Worm (Caenorhabditis elegans) whole organism, early embryonic: ENCODE results near the gene ttr-40.

Source experiments
- ama-1 ChIP-seq: fragments of 150-350 bp; optimal IDR thresholded peaks from 2 replicates; lab custom pipeline; 2014
- ceh-36 ChIP-seq: sonication (generic microtip); optimal IDR thresholded peaks from 2 replicates; lab custom pipeline; 2016; ENCODE audit warnings: missing genetic modification characterization, inconsistent platforms, missing compliant biosample characterization
- ets-7 ChIP-seq: sonication (generic microtip); optimal IDR thresholded peaks from 2 replicates; lab custom pipeline; 2016; ENCODE audit warnings: missing genotype, missing genetic modification characterization, missing compliant biosample characterization
- flt-1 ChIP-seq: fragments of 200-800 bp; sonication (Bioruptor generic); IDR thresholded peaks from 2 replicates; pipeline ENCODE4 v1.3.6; 2022; ENCODE audit warnings: missing genetic modification characterization, missing compliant biosample characterization
- sea-1 ChIP-seq: fragments of 200-800 bp; sonication (Bioruptor generic); conservative IDR thresholded peaks from 2 replicates; pipeline ENCODE4 v1.3.6; 2022; ENCODE audit warnings: missing genetic modification characterization, missing compliant biosample characterization
- tbx-11 ChIP-seq: fragments of 200-800 bp; sonication (Bioruptor generic); IDR thresholded peaks from 2 replicates; pipeline ENCODE4 v1.3.6; 2022; ENCODE audit warnings: missing genetic modification characterization, missing compliant biosample characterization

- no peak for TF ChIP-seq tbx-11
- TF ChIP-seq ama-1 (lab: Kevin White, UChicago): no peak
- no peak for TF ChIP-seq ceh-36
- no peak for TF ChIP-seq flt-1 (GFP tag; lab: Robert Waterston, UW)
- no peak for TF ChIP-seq ets-7
- no peak for TF ChIP-seq sea-1 (GFP tag; lab: Robert Waterston, UW)
These were observed 44.7 kb upstream of the ttr-40 start, which contains the start of gene trpp-4 for ce11 chrV:9399886-9400373.
